Worm (Caenorhabditis elegans): Measurements from ENCODE around the gene F53F8.4.

DNA sequence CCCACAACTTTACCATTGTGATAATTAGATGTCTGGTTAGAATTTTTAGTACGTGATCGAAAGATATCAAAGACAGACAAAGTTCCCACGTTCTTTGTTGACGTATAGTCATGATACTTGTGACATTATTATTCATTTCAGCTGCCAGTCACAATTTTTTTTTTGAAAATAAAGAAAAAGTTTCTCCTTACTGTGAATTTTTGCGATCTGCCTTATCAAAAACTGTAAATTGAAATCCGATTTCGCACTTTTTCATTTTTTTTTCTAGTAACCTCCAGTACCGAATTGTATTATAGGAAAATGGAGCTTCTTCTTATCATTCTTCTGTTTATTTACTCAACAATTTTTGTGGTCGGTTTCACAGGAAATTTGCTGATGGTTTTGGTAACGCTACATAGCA is 10.4 kb downstream of the F53F8.4 start, which contains the start of gene srsx-35:
- no peak for TF ChIP-seq him-1 (tag; optimal IDR thresholded peaks at IDR 0.05)
- no peak for TF ChIP-seq dao-5 (tag; optimal IDR thresholded peaks at IDR 0.05)

Data from whole organism, L4/young adult.